Worm (Caenorhabditis elegans): ENCODE results near the gene irld-67.

irld-67 gene

DNA sequence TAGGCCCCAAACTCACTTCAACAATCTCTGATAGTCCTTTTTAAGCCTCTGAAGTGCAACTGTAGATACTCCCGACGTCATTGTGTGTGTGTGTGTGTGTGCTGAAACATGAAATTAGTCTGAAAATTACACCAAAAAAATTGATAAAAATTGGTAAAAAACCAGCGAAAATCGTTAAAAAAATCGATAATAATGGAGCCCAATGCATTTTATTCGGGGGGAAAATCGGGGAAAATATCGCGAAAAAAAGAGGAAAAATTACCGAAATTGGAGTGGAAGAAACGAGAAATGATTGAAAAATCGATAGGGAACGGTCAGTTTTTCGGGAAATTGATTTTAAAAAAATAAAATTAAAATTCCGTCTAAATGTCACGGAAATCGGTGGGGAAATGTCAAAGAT is 34.0 kb downstream of the irld-67 start, which contains the start of gene ubc-26:
Gene ubc-26 (minus strand): TSS at position 101 of the 400 bp plus-strand sequence.
- TF ChIP-seq zag-1 (tag; optimal IDR thresholded peaks at IDR 0.05) (no peak), elt-2 (tag; optimal IDR thresholded peaks at IDR 0.05) (no peak), ceh-28 (tag; optimal IDR thresholded peaks at IDR 0.05) (no peak), snpc-4 (tag; optimal IDR thresholded peaks at IDR 0.05) (no peak), nhr-43 (tag; optimal IDR thresholded peaks at IDR 0.05; ENCODE audit: poor library complexity, severe bottlenecking) (no peak), R02D3.7 (tag; optimal IDR thresholded peaks at IDR 0.05) (no peak), sea-2 (GFP tag; optimal IDR thresholded peaks at IDR 0.05) (no peak), pha-4 (tag; optimal IDR thresholded peaks at IDR 0.05) (no peak), pqm-1 (tag; optimal IDR thresholded peaks at IDR 0.05) (no peak), nhr-12 (tag; optimal IDR thresholded peaks at IDR 0.05) (no peak), ceh-82 (tag; optimal IDR thresholded peaks at IDR 0.05) (no peak), lsy-12 (tag; optimal IDR thresholded peaks at IDR 0.05) (no peak), nhr-23 (tag; optimal IDR thresholded peaks at IDR 0.05) (no peak), ztf-11 (tag; optimal IDR thresholded peaks at IDR 0.05) (no peak), aly-2 (tag; optimal IDR thresholded peaks at IDR 0.05) (no peak), lin-39 (tag; optimal IDR thresholded peaks at IDR 0.05) (no peak), skn-1 (tag; optimal IDR thresholded peaks at IDR 0.05) (no peak), hmg-11 (tag; optimal IDR thresholded peaks at IDR 0.05) (no peak)

DNA sequence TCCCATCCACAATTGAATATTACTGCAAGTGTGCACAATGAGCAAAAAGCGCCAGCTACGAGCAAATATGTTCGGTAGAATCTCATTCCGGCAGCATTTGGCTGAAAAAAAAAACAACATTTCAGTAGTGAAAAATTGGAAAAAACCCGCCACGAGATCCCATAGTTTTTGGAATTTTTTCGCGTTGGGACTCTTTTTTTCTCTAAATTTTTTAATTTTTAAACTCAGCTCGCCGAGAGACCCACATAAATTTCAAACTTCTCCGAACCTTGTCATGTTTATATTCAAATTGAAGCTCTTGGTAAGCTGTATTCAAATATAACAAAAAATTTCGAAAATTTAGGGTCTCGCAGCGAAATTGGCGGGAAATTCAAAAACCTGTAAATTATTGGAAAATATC is 40.0 kb downstream of the irld-67 start, which contains the start of gene sqv-2:
Gene sqv-2 (minus strand): TSS at position 101 of the 400 bp plus-strand sequence.
- no peak for TF ChIP-seq nhr-67 (tag; optimal IDR thresholded peaks at IDR 0.05)
- TF ChIP-seq nhr-23 (tag; optimal IDR thresholded peaks at IDR 0.05) = no peak
- TF ChIP-seq hmg-11 (tag; optimal IDR thresholded peaks at IDR 0.05) = no peak
- TF ChIP-seq daf-12 (tag; optimal IDR thresholded peaks at IDR 0.05) = no peak
- no peak for TF ChIP-seq nhr-25 (tag; optimal IDR thresholded peaks at IDR 0.05)

DNA sequence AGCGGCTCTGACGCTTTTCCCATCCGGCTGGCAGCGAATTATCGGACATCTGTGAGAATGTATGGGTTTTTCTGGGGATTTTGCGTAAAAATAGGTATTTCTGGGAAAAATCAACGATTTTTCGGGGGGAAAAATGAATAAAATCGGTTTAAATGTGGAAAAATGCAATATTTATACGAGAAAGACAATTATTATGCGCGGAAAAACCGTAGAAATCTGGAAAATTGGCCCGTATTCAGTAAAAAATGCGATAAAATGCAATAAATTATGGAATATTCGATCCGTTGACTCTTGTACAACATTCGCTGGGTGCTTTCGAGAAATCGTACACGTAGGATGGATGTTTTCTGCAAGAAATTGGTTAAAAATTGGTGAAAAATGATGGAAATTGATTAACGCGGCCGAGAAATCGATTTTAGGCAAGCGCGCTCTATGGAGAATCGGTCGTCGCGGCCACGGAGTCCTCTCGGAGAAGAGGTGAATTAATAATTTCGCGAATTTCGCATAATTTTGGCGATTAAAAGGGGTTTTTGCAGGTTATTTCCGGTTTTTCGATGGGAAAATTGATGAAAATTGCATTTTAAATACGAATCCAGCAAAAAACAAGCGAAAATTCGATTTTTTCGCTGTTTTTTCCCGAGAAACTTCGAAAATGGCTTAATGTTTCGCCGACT is 45.2 kb downstream of the irld-67 start, which contains the start of gene pinn-1:
Gene pinn-1 (minus strand): TSS at position 51 of the 674 bp plus-strand sequence.
- TF ChIP-seq ama-1 (optimal IDR thresholded peaks at IDR 0.05) (peak; percentile 33), lin-15B (tag; optimal IDR thresholded peaks at IDR 0.05) (peak; percentile 97), nhr-237 (tag; optimal IDR thresholded peaks at IDR 0.05) (no peak), nhr-43 (tag; optimal IDR thresholded peaks at IDR 0.05; ENCODE audit: poor library complexity, severe bottlenecking) (peak; percentile 95), zag-1 (tag; optimal IDR thresholded peaks at IDR 0.05) (no peak), sea-2 (GFP tag; optimal IDR thresholded peaks at IDR 0.05) (no peak), nhr-67 (tag; optimal IDR thresholded peaks at IDR 0.05) (no peak), pqm-1 (tag; optimal IDR thresholded peaks at IDR 0.05) (peak; percentile 36), nhr-11 (tag; optimal IDR thresholded peaks at IDR 0.05) (no peak), nfya-1 (tag; optimal IDR thresholded peaks at IDR 0.05; ENCODE audit: insufficient read depth) (peak; percentile 80), lsy-12 (tag; optimal IDR thresholded peaks at IDR 0.05) (peak; percentile 86), eor-1 (tag; optimal IDR thresholded peaks at IDR 0.05) (no peak), elt-3 (tag; optimal IDR thresholded peaks at IDR 0.05) (no peak), snpc-4 (tag; optimal IDR thresholded peaks at IDR 0.05) (peak; percentile 77), ztf-4 (tag; optimal IDR thresholded peaks at IDR 0.05) (peak; percentile 36), fos-1 (tag; optimal IDR thresholded peaks at IDR 0.05) (no peak), ceh-9 (tag; optimal IDR thresholded peaks at IDR 0.05) (no peak), elt-2 (tag; optimal IDR thresholded peaks at IDR 0.05) (peak; percentile 41), jun-1 (tag; optimal IDR thresholded peaks at IDR 0.05) (peak; percentile 40), lin-39 (tag; optimal IDR thresholded peaks at IDR 0.05) (peak; percentile 90), elt-1 (tag; optimal IDR thresholded peaks at IDR 0.05) (peak; percentile 5), nhr-12 (tag; optimal IDR thresholded peaks at IDR 0.05) (no peak), nhr-76 (tag; optimal IDR thresholded peaks at IDR 0.05) (no peak), unc-39 (tag; optimal IDR thresholded peaks at IDR 0.05) (no peak), ceh-28 (tag; optimal IDR thresholded peaks at IDR 0.05) (peak; percentile 88), ceh-82 (tag; optimal IDR thresholded peaks at IDR 0.05) (peak; percentile 84), R02D3.7 (tag; optimal IDR thresholded peaks at IDR 0.05) (peak; percentile 21), skn-1 (tag; optimal IDR thresholded peaks at IDR 0.05) (peak; percentile 48), ceh-16 (tag; optimal IDR thresholded peaks at IDR 0.05) (no peak), egl-27 (tag; optimal IDR thresholded peaks at IDR 0.05) (peak; percentile 28), fkh-2 (tag; optimal IDR thresholded peaks at IDR 0.05) (no peak), mml-1 (tag; optimal IDR thresholded peaks at IDR 0.05) (no peak), nhr-25 (tag; optimal IDR thresholded peaks at IDR 0.05) (peak; percentile 64), ztf-11 (tag; optimal IDR thresholded peaks at IDR 0.05) (no peak), nhr-23 (tag; optimal IDR thresholded peaks at IDR 0.05) (peak; percentile 89), nhr-28 (tag; optimal IDR thresholded peaks at IDR 0.05) (no peak), aly-2 (tag; optimal IDR thresholded peaks at IDR 0.05) (no peak), hmg-11 (tag; optimal IDR thresholded peaks at IDR 0.05) (peak; percentile 54), unc-62 (GFP tag; optimal IDR thresholded peaks at IDR 0.05) (no peak), daf-12 (tag; optimal IDR thresholded peaks at IDR 0.05) (no peak), nhr-77 (tag; optimal IDR thresholded peaks at IDR 0.05) (peak; percentile 9), ZK546.5 (tag; optimal IDR thresholded peaks at IDR 0.05) (no peak), fkh-10 (GFP tag; optimal IDR thresholded peaks at IDR 0.05) (peak; percentile 47), egl-5 (tag; optimal IDR thresholded peaks at IDR 0.05) (peak; percentile 73)
